Worm (Caenorhabditis elegans) whole organism, L1 larva: ENCODE results near the gene T16H12.3.
A peak's percentile ranks its signal among the peaks of the same experiment; 100 is the strongest.

ENCODE experiments used
- C16A3.4 ChIP-seq: fragments of 150-350 bp; optimal IDR thresholded peaks from 2 replicates; lab custom pipeline; 2014; ENCODE audit warnings: missing biosample characterization, missing genetic modification characterization
- F16B12.6 ChIP-seq: fragments of 150-350 bp; optimal IDR thresholded peaks from 2 replicates; lab custom pipeline; 2014; ENCODE audit warnings: missing biosample characterization, missing genetic modification characterization
- ama-1 ChIP-seq: fragments of 150-350 bp; optimal IDR thresholded peaks from 2 replicates; lab custom pipeline; 2014
- ceh-63 ChIP-seq: fragments of 200-800 bp; sonication (Bioruptor generic); optimal IDR thresholded peaks from 2 replicates; lab custom pipeline; 2018; ENCODE audit warnings: mild to moderate bottlenecking, missing genetic modification characterization, missing compliant biosample characterization
- ceh-8 ChIP-seq: fragments of 200-800 bp; sonication (Bioruptor generic); optimal IDR thresholded peaks from 2 replicates; lab custom pipeline; 2018; ENCODE audit warnings: mild to moderate bottlenecking, missing genetic modification characterization, moderate library complexity, missing compliant biosample characterization
- ceh-82 ChIP-seq, 3 experiments: fragments of 150-350 bp in 1 of 3; sonication (generic microtip) in 2 of 3; optimal IDR thresholded peaks; 2 replicates each; lab custom pipeline; 2014 to 2017; ENCODE audit warnings: missing biosample characterization in 3 of 3, missing genetic modification characterization in 3 of 3
- ceh-88 ChIP-seq: fragments of 200-800 bp; sonication (Bioruptor generic); IDR thresholded peaks from 2 replicates; pipeline ENCODE4 v1.3.6; 2022; ENCODE audit warnings: missing genetic modification characterization, missing compliant biosample characterization
- ceh-90 ChIP-seq: sonication (generic microtip); optimal IDR thresholded peaks from 2 replicates; lab custom pipeline; 2016; ENCODE audit warnings: missing genetic modification characterization, missing compliant biosample characterization
- dpl-1 ChIP-seq, 3 experiments: fragments of 150-350 bp in 2 of 3; sonication (generic microtip) in 1 of 3; optimal IDR thresholded peaks; 2 replicates each; lab custom pipeline; 2014 to 2017; ENCODE audit warnings: missing biosample characterization in 3 of 3, missing genetic modification characterization in 3 of 3, missing genetic modification reagents in 3 of 3
- efl-1 ChIP-seq, 4 experiments: fragments of 150-350 bp; optimal IDR thresholded peaks in 3 of 4; peaks in 1 of 4; 1 replicate in 1 of 4; 2 replicates in 3 of 4; lab custom pipeline; 2014; ENCODE audit warnings: missing biosample characterization in 2 of 4, missing genetic modification characterization in 2 of 4, missing genetic modification reagents in 2 of 4
- egl-13 ChIP-seq: sonication (generic microtip); optimal IDR thresholded peaks from 2 replicates; lab custom pipeline; 2016; ENCODE audit warnings: missing genotype, missing genetic modification reagents, missing genetic modification characterization, missing compliant biosample characterization
- egl-27 ChIP-seq, 2 experiments: fragments of 150-350 bp in 1 of 2; sonication (generic microtip); optimal IDR thresholded peaks; 3 replicates each; lab custom pipeline; 2017 to 2018; ENCODE audit warnings: missing biosample characterization in 2 of 2, missing genetic modification characterization in 2 of 2, missing genetic modification reagents in 2 of 2
- elt-3 ChIP-seq, 6 experiments: fragments of 150-350 bp in 1 of 6; sonication (generic microtip); optimal IDR thresholded peaks; 2 replicates each; lab custom pipeline; 2017 to 2018; ENCODE audit warnings: missing biosample characterization in 6 of 6, missing genetic modification characterization in 6 of 6, inconsistent platforms in 1 of 6
- ets-5 ChIP-seq: fragments of 200-800 bp; sonication (Bioruptor generic); IDR thresholded peaks from 2 replicates; pipeline ENCODE4 v1.3.6; 2022; ENCODE audit warnings: missing genetic modification characterization, missing compliant biosample characterization
- fkh-10 ChIP-seq: sonication (generic microtip); optimal IDR thresholded peaks from 2 replicates; lab custom pipeline; 2017; ENCODE audit warnings: missing biosample characterization, missing genetic modification reagents, missing genetic modification characterization
- fkh-8 ChIP-seq: sonication (generic microtip); optimal IDR thresholded peaks from 2 replicates; lab custom pipeline; 2016; ENCODE audit warnings: mild to moderate bottlenecking, missing genetic modification characterization, missing compliant biosample characterization
- fos-1 ChIP-seq: fragments of 150-350 bp; optimal IDR thresholded peaks from 2 replicates; lab custom pipeline; 2014; ENCODE audit warnings: missing biosample characterization, missing genetic modification characterization
- grh-1 ChIP-seq: fragments of 200-800 bp; sonication (Bioruptor generic); IDR thresholded peaks from 2 replicates; pipeline ENCODE4 v1.3.6; 2022; ENCODE audit warnings: missing genetic modification reagents, missing genetic modification characterization, missing compliant biosample characterization
- hlh-4 ChIP-seq: sonication (generic microtip); optimal IDR thresholded peaks from 2 replicates; lab custom pipeline; 2016; ENCODE audit warnings: mild to moderate bottlenecking, missing genetic modification characterization, missing compliant biosample characterization
- isw-1 ChIP-seq: fragments of 200-800 bp; sonication (Bioruptor generic); IDR thresholded peaks from 2 replicates; pipeline ENCODE4 v1.3.6; 2022; ENCODE audit warnings: missing genetic modification characterization, missing compliant biosample characterization
- lin-14 ChIP-seq: fragments of 200-800 bp; sonication (Bioruptor generic); optimal IDR thresholded peaks from 2 replicates; lab custom pipeline; 2018; ENCODE audit warnings: mild to moderate bottlenecking, missing genetic modification characterization, moderate library complexity, missing compliant biosample characterization
- lin-15B ChIP-seq: fragments of 150-350 bp; sonication (generic microtip); optimal IDR thresholded peaks from 3 replicates; lab custom pipeline; 2014; ENCODE audit warnings: missing biosample characterization, missing genetic modification characterization
- lin-35 ChIP-seq, 2 experiments: fragments of 150-350 bp; optimal IDR thresholded peaks; 2 replicates each; lab custom pipeline; 2014; ENCODE audit warnings: missing biosample characterization in 2 of 2, missing genetic modification characterization in 2 of 2, missing genetic modification reagents in 2 of 2
- lsy-2 ChIP-seq, 2 experiments: fragments of 150-350 bp; optimal IDR thresholded peaks; 2 replicates each; lab custom pipeline; 2014; ENCODE audit warnings: missing biosample characterization in 2 of 2, missing genetic modification characterization in 2 of 2
- mab-9 ChIP-seq: fragments of 200-800 bp; sonication (Bioruptor generic); IDR thresholded peaks from 2 replicates; pipeline ENCODE4 v1.3.6; 2022; ENCODE audit warnings: missing genetic modification reagents, missing genetic modification characterization, missing compliant biosample characterization
- mep-1 ChIP-seq: fragments of 150-350 bp; optimal IDR thresholded peaks from 2 replicates; lab custom pipeline; 2014; ENCODE audit warnings: missing biosample characterization, missing genetic modification characterization
- nhr-12 ChIP-seq: sonication (generic microtip); optimal IDR thresholded peaks from 2 replicates; lab custom pipeline; 2017; ENCODE audit warnings: missing biosample characterization, missing genetic modification characterization
- nhr-19 ChIP-seq: fragments of 200-800 bp; sonication (Bioruptor generic); conservative IDR thresholded peaks from 2 replicates; pipeline ENCODE4 v1.3.6; 2022; ENCODE audit warnings: missing genetic modification characterization, missing compliant biosample characterization
- nhr-28 ChIP-seq: fragments of 150-350 bp; optimal IDR thresholded peaks from 2 replicates; lab custom pipeline; 2014; ENCODE audit warnings: missing biosample characterization, missing genetic modification characterization
- nhr-47 ChIP-seq: sonication (generic microtip); optimal IDR thresholded peaks from 2 replicates; lab custom pipeline; 2016; ENCODE audit warnings: mild to moderate bottlenecking, missing genetic modification characterization, moderate library complexity, missing compliant biosample characterization
- nhr-71 ChIP-seq: sonication (generic microtip); optimal IDR thresholded peaks from 2 replicates; lab custom pipeline; 2016; ENCODE audit warnings: mild to moderate bottlenecking, missing genetic modification characterization, moderate library complexity, missing compliant biosample characterization
- nhr-85 ChIP-seq: sonication (generic microtip); peaks from one replicate; lab custom pipeline; 2016; ENCODE audit warnings: missing genetic modification characterization, inconsistent platforms, missing compliant biosample characterization
- nhr-90 ChIP-seq: sonication (generic microtip); optimal IDR thresholded peaks from 2 replicates; lab custom pipeline; 2016; ENCODE audit warnings: mild to moderate bottlenecking, missing genetic modification characterization, missing compliant biosample characterization; ENCODE audit not compliant: poor library complexity
- rnt-1 ChIP-seq: sonication (generic microtip); optimal IDR thresholded peaks from 2 replicates; lab custom pipeline; 2016; ENCODE audit warnings: mild to moderate bottlenecking, missing genetic modification characterization, moderate library complexity, missing compliant biosample characterization
- snpc-4 ChIP-seq: fragments of 150-350 bp; optimal IDR thresholded peaks from 2 replicates; lab custom pipeline; 2014; ENCODE audit warnings: missing biosample characterization, missing genetic modification characterization
- snu-23 ChIP-seq: sonication (generic microtip); optimal IDR thresholded peaks from 2 replicates; lab custom pipeline; 2016; ENCODE audit warnings: missing genetic modification characterization, missing compliant biosample characterization
- unc-130 ChIP-seq: fragments of 150-350 bp; optimal IDR thresholded peaks from 2 replicates; lab custom pipeline; 2017; ENCODE audit warnings: missing biosample characterization, missing genetic modification characterization, inconsistent platforms
- unc-62 ChIP-seq: fragments of 150-350 bp; optimal IDR thresholded peaks from 2 replicates; lab custom pipeline; 2014; ENCODE audit warnings: missing biosample characterization, missing genetic modification reagents, missing genetic modification characterization
- unc-86 ChIP-seq: sonication (generic microtip); optimal IDR thresholded peaks from 2 replicates; lab custom pipeline; 2016; ENCODE audit warnings: missing genetic modification characterization, missing compliant biosample characterization
- vab-15 ChIP-seq: sonication (generic microtip); optimal IDR thresholded peaks from 2 replicates; lab custom pipeline; 2017; ENCODE audit warnings: missing genotype, mild to moderate bottlenecking, missing genetic modification characterization, missing compliant biosample characterization
- xbp-1 ChIP-seq: sonication (generic microtip); optimal IDR thresholded peaks from 2 replicates; lab custom pipeline; 2016; ENCODE audit warnings: missing genetic modification characterization, missing compliant biosample characterization
- zip-4 ChIP-seq: fragments of 200-800 bp; sonication (Bioruptor generic); optimal IDR thresholded peaks from 2 replicates; lab custom pipeline; 2018; ENCODE audit warnings: mild to moderate bottlenecking, missing genetic modification characterization, moderate library complexity, missing compliant biosample characterization
- ztf-11 ChIP-seq, 2 experiments: sonication (generic microtip); optimal IDR thresholded peaks; 2 replicates each; lab custom pipeline; 2016 to 2017; ENCODE audit warnings: missing genetic modification characterization in 2 of 2, missing biosample characterization in 1 of 2, missing compliant biosample characterization in 1 of 2
- ztf-4 ChIP-seq: fragments of 150-350 bp; optimal IDR thresholded peaks from 2 replicates; lab custom pipeline; 2014; ENCODE audit warnings: missing biosample characterization, missing genetic modification characterization

T16H12.3 gene

ce11 chrIII:10118818-10119217, 35.7 kb upstream of the T16H12.3 start, which contains the start of gene ZK1128.3:
Gene ZK1128.3 (minus strand): TSS chrIII:10118918.
- TF ChIP-seq mab-9 (GFP tag; lab: Robert Waterston, UW) (no peak), unc-62 (GFP tag; lab: Kevin White, UChicago) (no peak), ceh-63 (GFP tag; lab: Kevin White, UChicago) (no peak), lsy-2 (tag; optimal IDR thresholded peaks at IDR 0.05; lab: Kevin White, UChicago) (no peak), efl-1 (optimal IDR thresholded peaks at IDR 0.05; lab: Kevin White, UChicago) (no peak), efl-1 (GFP tag; optimal IDR thresholded peaks at IDR 0.05 in 1 of 2; lab: Kevin White, UChicago) (no peak), lin-14 (GFP tag; lab: Kevin White, UChicago) (no peak), nhr-19 (no peak), fos-1 (no peak), ztf-11 (tag; optimal IDR thresholded peaks at IDR 0.05; lab: Kevin White, UChicago) (no peak), fkh-8 (tag; lab: Kevin White, UChicago) (no peak), hlh-4 (no peak), ceh-8 (GFP tag; lab: Kevin White, UChicago) (no peak), elt-3 (tag; optimal IDR thresholded peaks at IDR 0.05; lab: Kevin White, UChicago) (no peak), egl-27 (tag; optimal IDR thresholded peaks at IDR 0.05; lab: Kevin White, UChicago) (no peak), grh-1 (GFP tag; lab: Robert Waterston, UW) (no peak), mep-1 (tag; lab: Kevin White, UChicago) (no peak), ama-1 (lab: Kevin White, UChicago) (no peak), nhr-47 (no peak)

- TF ChIP-seq ceh-82 (tag; optimal IDR thresholded peaks at IDR 0.05; lab: Kevin White, UChicago) (peak in 1 of 3 experiments; percentile 17), lsy-2 (tag; optimal IDR thresholded peaks at IDR 0.05; lab: Kevin White, UChicago) (peak; percentile 46 to 67), rnt-1 (tag; lab: Kevin White, UChicago) (peak; percentile 17), snu-23 (peak; percentile 46), dpl-1 (GFP tag; optimal IDR thresholded peaks at IDR 0.05; lab: Kevin White, UChicago) (peak; percentile 23 to 62 (median 41)), F16B12.6 (tag; lab: Kevin White, UChicago) (peak; percentile 86), lin-15B (tag; lab: Kevin White, UChicago) (peak; percentile 4), unc-130 (tag; lab: Kevin White, UChicago) (peak; percentile 63), zip-4 (GFP tag; lab: Kevin White, UChicago) (no peak), ets-5 (GFP tag; lab: Robert Waterston, UW) (no peak), xbp-1 (tag; lab: Kevin White, UChicago) (peak; percentile 12), efl-1 (optimal IDR thresholded peaks at IDR 0.05; lab: Kevin White, UChicago) (peak; percentile 39 to 48), efl-1 (GFP tag; optimal IDR thresholded peaks at IDR 0.05 in 1 of 2; lab: Kevin White, UChicago) (peak; percentile 62 to 94), isw-1 (GFP tag; lab: Robert Waterston, UW) (0 out of 2 replicates have a peak, but pooled peaks have one; percentile 6), nhr-71 (tag; lab: Kevin White, UChicago) (peak; percentile 34), unc-86 (tag; lab: Kevin White, UChicago) (peak; percentile 9), nhr-85 (tag; lab: Kevin White, UChicago) (peak; percentile 25), nhr-47 (peak; percentile 31), nhr-12 (tag; lab: Kevin White, UChicago) (no peak), ztf-4 (tag; lab: Kevin White, UChicago) (no peak), lin-35 (GFP tag; optimal IDR thresholded peaks at IDR 0.05; lab: Kevin White, UChicago) (peak; percentile 36 to 50), vab-15 (peak; percentile 19), nhr-28 (no peak), mep-1 (tag; lab: Kevin White, UChicago) (peak; percentile 23)
Observed at ce11 chrIII:10114662-10115061, 31.6 kb upstream of the T16H12.3 start, which contains the start of the genes ZK1128.1 and mett-10. Gene ZK1128.1 (minus strand): TSS chrIII:10114760. Gene mett-10 (plus strand): TSS chrIII:10115036.

ce11 chrIII:10112958-10113357, 29.9 kb upstream of the T16H12.3 start, which contains the start of gene vps-29:
Gene vps-29 (minus strand): TSS chrIII:10113058.
- TF ChIP-seq F16B12.6 (tag; lab: Kevin White, UChicago) (no peak), elt-3 (tag; optimal IDR thresholded peaks at IDR 0.05; lab: Kevin White, UChicago) (no peak), fkh-10 (GFP tag; lab: Kevin White, UChicago) (no peak), nhr-90 (no peak), ceh-90 (tag; lab: Kevin White, UChicago) (no peak), snpc-4 (tag; lab: Kevin White, UChicago) (no peak), egl-13 (tag; lab: Kevin White, UChicago) (no peak), C16A3.4 (no peak), ceh-88 (GFP tag; lab: Robert Waterston, UW) (no peak), nhr-12 (tag; lab: Kevin White, UChicago) (no peak)
